Worm (Caenorhabditis elegans): ENCODE measurements around the gene Y75B7B.2.

DNA sequence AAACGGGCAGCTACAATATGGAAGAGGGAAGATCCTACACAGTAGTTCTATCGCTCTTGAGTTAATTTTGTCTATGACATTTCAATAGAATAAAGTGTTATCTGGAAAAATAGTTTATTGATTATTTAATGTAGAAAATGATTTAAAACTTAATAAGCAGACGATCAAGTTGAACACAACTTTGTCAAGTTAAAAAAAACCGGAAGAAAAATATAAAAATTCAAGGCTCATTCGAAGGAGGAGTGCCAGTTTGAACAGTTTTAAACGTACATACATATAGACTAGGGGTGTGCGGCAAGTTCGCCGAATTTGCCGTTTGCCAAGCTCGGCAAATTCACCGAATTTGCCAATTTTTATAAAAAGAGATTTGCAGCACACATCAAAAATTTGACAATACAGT is 23.4 kb upstream of the Y75B7B.2 start, which contains the start of gene egl-2:
- no peak for TF ChIP-seq ets-7 (tag; optimal IDR thresholded peaks at IDR 0.05)
- no peak for TF ChIP-seq pes-1 (GFP tag; IDR thresholded peaks at IDR 0.05)
- TF ChIP-seq tra-4 (tag; optimal IDR thresholded peaks at IDR 0.05), result no peak
- TF ChIP-seq hmbx-1 (tag; optimal IDR thresholded peaks at IDR 0.05), result no peak
- TF ChIP-seq sea-1 (GFP tag; conservative IDR thresholded peaks at IDR 0.05), result no peak
- TF ChIP-seq ama-1 (optimal IDR thresholded peaks at IDR 0.05), result no peak
- TF ChIP-seq B0310.2 (tag; optimal IDR thresholded peaks at IDR 0.05), result no peak
- TF ChIP-seq flt-1 (GFP tag; IDR thresholded peaks at IDR 0.05), result no peak
- TF ChIP-seq hnd-1 (tag; optimal IDR thresholded peaks at IDR 0.05), result no peak
- no peak for TF ChIP-seq ceh-13 (GFP tag; optimal IDR thresholded peaks at IDR 0.05)
- TF ChIP-seq hmg-4 (GFP tag; optimal IDR thresholded peaks at IDR 0.05), result no peak
- TF ChIP-seq tbx-11 (GFP tag; IDR thresholded peaks at IDR 0.05), result no peak
- TF ChIP-seq scrt-1 (GFP tag; IDR thresholded peaks at IDR 0.05), result no peak
